Worm (Caenorhabditis elegans) whole organism, late embryonic: ENCODE data around the gene sgn-1.

ENCODE experiments used
- C38D4.7 ChIP-seq: fragments of 200-800 bp; sonication (Bioruptor generic); optimal IDR thresholded peaks from 2 replicates; lab custom pipeline; 2018; ENCODE audit warnings: mild to moderate bottlenecking, missing genetic modification characterization, moderate library complexity, missing compliant biosample characterization
- K02D7.2 ChIP-seq: sonication (generic microtip); optimal IDR thresholded peaks from 2 replicates; lab custom pipeline; 2017; ENCODE audit warnings: mild to moderate bottlenecking, missing genetic modification characterization, missing compliant biosample characterization
- Y22D7AL.16 ChIP-seq: sonication (generic microtip); optimal IDR thresholded peaks from 2 replicates; lab custom pipeline; 2016; ENCODE audit warnings: missing genetic modification characterization, missing compliant biosample characterization
- ceh-14 ChIP-seq: sonication (generic microtip); optimal IDR thresholded peaks from 2 replicates; lab custom pipeline; 2016; ENCODE audit warnings: missing genotype, missing genetic modification characterization, missing compliant biosample characterization
- ceh-18 ChIP-seq: sonication (generic microtip); optimal IDR thresholded peaks from 2 replicates; lab custom pipeline; 2016; ENCODE audit warnings: missing genetic modification characterization, missing compliant biosample characterization
- ceh-19 ChIP-seq: fragments of 200-800 bp; sonication (Bioruptor generic); optimal IDR thresholded peaks from 2 replicates; lab custom pipeline; 2018; ENCODE audit warnings: mild to moderate bottlenecking, missing genetic modification characterization, missing compliant biosample characterization
- ceh-2 ChIP-seq: sonication (generic microtip); optimal IDR thresholded peaks from 2 replicates; lab custom pipeline; 2016; ENCODE audit warnings: missing genotype, missing genetic modification characterization, missing compliant biosample characterization
- ceh-24 ChIP-seq: sonication (generic microtip); optimal IDR thresholded peaks from 2 replicates; lab custom pipeline; 2016; ENCODE audit warnings: mild to moderate bottlenecking, missing genetic modification characterization, missing compliant biosample characterization
- ceh-31 ChIP-seq: sonication (generic microtip); optimal IDR thresholded peaks from 2 replicates; lab custom pipeline; 2016; ENCODE audit warnings: missing genetic modification characterization, missing compliant biosample characterization
- ceh-48 ChIP-seq: sonication (generic microtip); optimal IDR thresholded peaks from 2 replicates; lab custom pipeline; 2016; ENCODE audit warnings: missing genetic modification characterization, inconsistent platforms, missing compliant biosample characterization
- che-1 ChIP-seq: sonication (generic microtip); optimal IDR thresholded peaks from 2 replicates; lab custom pipeline; 2016; ENCODE audit warnings: mild to moderate bottlenecking, missing genetic modification characterization, missing compliant biosample characterization
- elt-2 ChIP-seq: sonication (generic microtip); optimal IDR thresholded peaks from 2 replicates; lab custom pipeline; 2016; ENCODE audit warnings: missing genetic modification reagents, missing genetic modification characterization, missing compliant biosample characterization
- eyg-1 ChIP-seq: sonication (generic microtip); optimal IDR thresholded peaks from 2 replicates; lab custom pipeline; 2016; ENCODE audit warnings: missing genotype, missing genetic modification characterization, missing compliant biosample characterization
- fax-1 ChIP-seq: sonication (generic microtip); optimal IDR thresholded peaks from 2 replicates; lab custom pipeline; 2016; ENCODE audit warnings: missing genotype, missing genetic modification characterization, missing compliant biosample characterization
- fkh-10 ChIP-seq: fragments of 150-350 bp; optimal IDR thresholded peaks from 2 replicates; lab custom pipeline; 2014; ENCODE audit warnings: missing biosample characterization, missing genetic modification reagents, missing genetic modification characterization
- hlh-13 ChIP-seq: fragments of 200-800 bp; sonication (Bioruptor generic); optimal IDR thresholded peaks from 2 replicates; lab custom pipeline; 2018; ENCODE audit warnings: mild to moderate bottlenecking, missing genetic modification characterization, missing compliant biosample characterization
- hlh-15 ChIP-seq: sonication (generic microtip); optimal IDR thresholded peaks from 2 replicates; lab custom pipeline; 2016; ENCODE audit warnings: missing genetic modification characterization, missing compliant biosample characterization
- lin-11 ChIP-seq: fragments of 200-800 bp; sonication (Bioruptor generic); optimal IDR thresholded peaks from 2 replicates; lab custom pipeline; 2018; ENCODE audit warnings: mild to moderate bottlenecking, missing genetic modification characterization, missing compliant biosample characterization
- madf-2 ChIP-seq: sonication (generic microtip); optimal IDR thresholded peaks from 2 replicates; lab custom pipeline; 2017; ENCODE audit warnings: missing genetic modification characterization, missing compliant biosample characterization
- nfya-1 ChIP-seq: sonication (generic microtip); optimal IDR thresholded peaks from 2 replicates; lab custom pipeline; 2017; ENCODE audit warnings: missing genetic modification characterization, mild to moderate bottlenecking, missing compliant biosample characterization, antibody characterized with exemption, moderate library complexity
- nhr-11 ChIP-seq: fragments of 150-350 bp; optimal IDR thresholded peaks from 2 replicates; lab custom pipeline; 2014; ENCODE audit warnings: missing biosample characterization, missing genetic modification characterization
- nhr-232 ChIP-seq: sonication (generic microtip); optimal IDR thresholded peaks from 2 replicates; lab custom pipeline; 2016; ENCODE audit warnings: missing genetic modification characterization, missing compliant biosample characterization
- pag-3 ChIP-seq: sonication (generic microtip); optimal IDR thresholded peaks from 2 replicates; lab custom pipeline; 2016; ENCODE audit warnings: missing compliant biosample characterization, missing genetic modification characterization, borderline replicate concordance
- pha-4 ChIP-seq: fragments of 150-350 bp; optimal IDR thresholded peaks from 2 replicates; lab custom pipeline; 2018; ENCODE audit warnings: missing biosample characterization, missing genetic modification reagents, missing genetic modification characterization
- pqm-1 ChIP-seq: sonication (generic microtip); optimal IDR thresholded peaks from 2 replicates; lab custom pipeline; 2016; ENCODE audit warnings: missing genetic modification characterization, missing compliant biosample characterization
- pros-1 ChIP-seq: fragments of 150-350 bp; optimal IDR thresholded peaks from 2 replicates; lab custom pipeline; 2014; ENCODE audit warnings: missing biosample characterization, missing genetic modification reagents, missing genetic modification characterization
- ref-2 ChIP-seq: sonication (generic microtip); optimal IDR thresholded peaks from 2 replicates; lab custom pipeline; 2016; ENCODE audit warnings: missing genetic modification characterization, missing compliant biosample characterization
- sox-2 ChIP-seq: fragments of 200-800 bp; sonication (Bioruptor generic); IDR thresholded peaks from 2 replicates; pipeline ENCODE4 v1.3.6; 2022; ENCODE audit warnings: missing genetic modification reagents, missing genetic modification characterization, missing compliant biosample characterization
- tbx-7 ChIP-seq: sonication (generic microtip); optimal IDR thresholded peaks from 2 replicates; lab custom pipeline; 2016; ENCODE audit warnings: missing genotype, missing genetic modification characterization, missing compliant biosample characterization
- unc-3 ChIP-seq, 2 experiments: fragments of 200-800 bp in 1 of 2; sonication (Bioruptor generic) in 1 of 2; sonication (generic microtip) in 1 of 2; conservative IDR thresholded peaks in 1 of 2; optimal IDR thresholded peaks in 1 of 2; 2 replicates each; pipeline versions ENCODE4 v1.3.6 to Lab custom; 2016 to 2022; ENCODE audit warnings: missing compliant biosample characterization in 2 of 2, missing genetic modification characterization in 2 of 2, missing genetic modification reagents in 1 of 2
- unc-42 ChIP-seq: sonication (generic microtip); optimal IDR thresholded peaks from 2 replicates; lab custom pipeline; 2016; ENCODE audit warnings: missing genotype, missing genetic modification characterization, missing compliant biosample characterization
- unc-55 ChIP-seq: sonication (generic microtip); optimal IDR thresholded peaks from 2 replicates; lab custom pipeline; 2017; ENCODE audit warnings: missing biosample characterization, missing genetic modification reagents, missing genetic modification characterization
- zip-5 ChIP-seq: sonication (generic microtip); optimal IDR thresholded peaks from 2 replicates; lab custom pipeline; 2016; ENCODE audit warnings: missing genetic modification characterization, missing compliant biosample characterization
- ztf-16 ChIP-seq: sonication (generic microtip); optimal IDR thresholded peaks from 2 replicates; lab custom pipeline; 2017; ENCODE audit warnings: missing genetic modification characterization, missing compliant biosample characterization

The sgn-1 gene

DNA sequence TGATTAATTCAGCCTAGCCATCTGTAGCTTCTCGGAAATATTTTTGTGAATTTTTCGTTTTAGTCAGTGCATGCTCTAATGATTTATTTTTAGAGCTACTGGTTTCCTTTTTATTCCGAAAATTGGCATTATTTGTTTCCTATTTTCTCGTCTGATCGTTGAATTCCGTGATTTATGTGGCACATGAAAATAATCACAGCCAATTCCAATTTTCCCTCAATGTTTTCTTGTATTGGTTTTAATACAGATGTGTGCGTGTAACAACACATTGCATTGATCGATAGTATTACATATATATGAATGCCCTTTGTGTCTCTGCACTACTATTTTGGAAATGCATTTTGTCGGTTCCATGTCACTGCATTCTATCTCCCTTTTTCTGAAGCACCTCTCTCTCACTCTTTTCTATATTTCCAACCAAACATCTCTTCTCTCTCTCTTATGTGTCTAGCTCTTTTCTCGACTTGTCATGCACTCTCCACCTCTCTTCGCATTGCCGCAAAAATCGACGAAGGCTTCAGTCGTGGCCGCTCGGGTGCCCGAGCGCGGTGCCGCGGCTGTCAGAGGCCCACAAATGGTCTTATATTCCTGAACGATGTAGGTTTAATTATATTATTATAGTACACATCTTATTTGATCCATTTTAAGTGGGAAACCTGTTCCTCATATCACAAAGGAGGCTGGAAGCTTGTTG lies 912 bp upstream of the sgn-1 start (continued):
- TF ChIP-seq ztf-16 (tag; lab: Kevin White, UChicago): no peak
- TF ChIP-seq che-1: no peak
- no peak for TF ChIP-seq pros-1 (tag; lab: Kevin White, UChicago)
- TF ChIP-seq pag-3: no peak

DNA sequence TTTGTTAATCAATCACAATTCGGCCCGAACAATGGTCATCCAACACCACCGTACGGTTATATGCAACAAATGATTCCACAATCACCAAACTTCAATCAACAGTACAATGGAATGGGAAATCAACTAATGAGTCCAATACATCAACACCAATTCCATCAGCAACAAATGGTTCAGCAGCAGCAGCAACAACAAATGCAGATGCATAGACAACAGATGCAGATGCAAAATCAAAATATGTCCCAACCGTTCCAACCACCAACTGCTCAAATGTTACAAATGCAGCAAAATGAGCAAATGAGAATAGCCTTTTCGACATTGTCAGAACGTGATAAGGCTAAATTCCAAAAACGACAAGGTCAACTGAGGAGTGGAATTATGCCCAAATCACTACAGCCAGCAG lies 7.0 kb downstream of the sgn-1 start:
- TF ChIP-seq lin-11 (tag; lab: Kevin White, UChicago) (no peak), elt-2 (tag; lab: Kevin White, UChicago) (no peak), madf-2 (no peak), pros-1 (tag; lab: Kevin White, UChicago) (no peak), ref-2 (tag; lab: Kevin White, UChicago) (no peak), unc-3 (GFP tag; conservative IDR thresholded peaks at IDR 0.05; lab: Robert Waterston, UW) (no peak), unc-3 (tag; optimal IDR thresholded peaks at IDR 0.05; lab: Kevin White, UChicago) (no peak), pqm-1 (tag; lab: Kevin White, UChicago) (no peak), hlh-13 (no peak), ceh-18 (no peak), hlh-15 (tag; lab: Kevin White, UChicago) (no peak), ztf-16 (tag; lab: Kevin White, UChicago) (no peak), fax-1 (no peak), zip-5 (tag; lab: Kevin White, UChicago) (no peak), tbx-7 (no peak), ceh-31 (tag; lab: Kevin White, UChicago) (no peak), ceh-19 (GFP tag; lab: Kevin White, UChicago) (no peak)

DNA sequence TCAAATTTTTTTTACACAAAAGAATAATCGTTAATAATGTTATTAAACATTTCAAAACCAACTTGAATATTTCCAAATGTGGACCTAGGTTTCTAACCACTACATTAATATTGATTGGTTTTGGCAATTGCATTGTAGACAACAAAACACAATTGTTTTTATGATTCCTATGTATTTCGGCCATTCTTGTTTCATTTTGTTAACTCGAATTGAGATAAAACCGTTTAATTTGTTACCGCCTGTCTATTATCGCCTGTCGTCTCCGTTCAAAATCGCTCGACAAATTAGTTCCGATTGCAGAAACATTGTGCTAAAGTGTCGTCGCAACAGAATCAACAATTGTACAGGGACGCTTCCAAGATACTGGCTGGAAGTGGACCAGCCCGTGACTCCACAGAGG lies 12.8 kb downstream of the sgn-1 start, which contains the start of gene let-19:
let-19 (plus strand) TSS at position 301 of the 400 bp plus-strand sequence.
- no peak for TF ChIP-seq ztf-16 (tag; lab: Kevin White, UChicago)
- TF ChIP-seq pqm-1 (tag; lab: Kevin White, UChicago): no peak

DNA sequence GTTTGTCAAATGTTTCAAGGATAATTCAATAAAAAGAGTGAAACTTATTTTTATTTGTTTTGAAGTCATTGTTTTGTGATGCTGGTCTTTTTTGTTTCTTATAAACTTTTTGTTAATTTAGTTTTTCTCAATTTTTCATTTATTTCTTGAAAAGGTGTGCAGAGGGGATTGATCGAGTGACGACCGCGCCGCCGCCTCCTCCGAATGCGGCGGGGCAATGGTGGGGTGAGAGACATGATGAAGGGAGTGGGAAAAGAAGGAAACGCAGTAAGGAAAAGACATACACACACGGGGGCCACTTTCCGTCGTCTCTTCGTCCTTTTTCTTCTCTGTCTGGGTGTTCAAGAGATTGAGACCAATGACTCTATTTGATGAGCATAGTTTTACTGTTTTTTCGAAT lies 14.1 kb downstream of the sgn-1 start:
- TF ChIP-seq ceh-31 (tag; lab: Kevin White, UChicago) (peak; percentile 19), eyg-1 (tag; lab: Kevin White, UChicago) (no peak), ceh-14 (no peak), ref-2 (tag; lab: Kevin White, UChicago) (peak; percentile 18), unc-42 (tag; lab: Kevin White, UChicago) (peak; percentile 21), C38D4.7 (GFP tag; lab: Kevin White, UChicago) (no peak), nfya-1 (tag; lab: Kevin White, UChicago) (peak; percentile 53), unc-55 (GFP tag; lab: Kevin White, UChicago) (peak; percentile 1)

DNA sequence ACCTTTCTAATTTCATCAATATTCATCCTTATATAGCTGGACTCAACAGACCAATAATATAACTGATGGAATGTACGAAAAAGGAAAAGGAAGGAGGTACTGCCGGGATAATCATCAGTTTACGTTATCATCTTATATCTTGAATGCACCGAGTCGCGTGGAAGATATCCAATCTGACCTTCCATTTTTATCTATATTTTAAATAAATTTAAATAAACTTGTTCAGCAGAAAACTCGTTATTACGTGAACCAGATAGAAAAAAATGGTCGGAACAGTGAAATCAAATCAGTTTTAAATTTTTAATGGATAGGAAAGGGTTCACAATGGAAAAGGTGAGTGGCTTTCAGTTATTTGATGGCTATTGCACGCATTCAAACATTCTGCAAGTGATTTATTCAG lies 16.6 kb downstream of the sgn-1 start, which contains the start of gene pah-1:
pah-1 (minus strand) TSS at position 101 of the 400 bp plus-strand sequence.
- no peak for TF ChIP-seq ceh-48
- TF ChIP-seq K02D7.2 (tag; lab: Kevin White, UChicago): no peak
- no peak for TF ChIP-seq fkh-10 (GFP tag; lab: Kevin White, UChicago)
- no peak for TF ChIP-seq ceh-2
- no peak for TF ChIP-seq ceh-24 (tag; lab: Kevin White, UChicago)
- TF ChIP-seq, all 69 proteins: peak for 0

DNA sequence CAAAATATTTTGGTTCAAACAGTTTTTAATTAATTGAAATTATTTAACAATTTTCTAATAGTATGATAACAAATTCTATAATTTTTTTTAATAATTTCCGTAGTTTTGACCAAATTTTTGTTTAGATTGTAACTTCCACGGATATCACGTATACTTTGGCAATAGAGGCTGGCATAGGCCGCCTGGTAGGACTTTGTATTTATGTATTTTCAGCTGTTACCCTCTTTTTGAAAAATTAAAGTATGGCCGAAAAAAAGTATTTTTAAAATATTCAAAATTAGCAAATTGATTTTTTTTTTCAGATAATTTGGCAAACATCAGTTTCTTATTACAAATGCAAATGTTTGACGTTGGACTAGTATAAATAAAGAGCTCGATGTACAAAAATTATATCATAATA lies 17.0 kb downstream of the sgn-1 start, which contains the start of the genes nsph-1.1 and K08F8.15:
nsph-1.1 (plus strand) TSS at position 301 of the 400 bp plus-strand sequence.
K08F8.15 (plus strand) TSS at position 335 of the 400 bp plus-strand sequence.
- TF ChIP-seq pha-4 (tag; lab: Kevin White, UChicago) (no peak), lin-11 (tag; lab: Kevin White, UChicago) (no peak), sox-2 (GFP tag; lab: Robert Waterston, UW) (no peak), nhr-11 (tag; lab: Kevin White, UChicago) (no peak), ceh-2 (no peak), Y22D7AL.16 (tag; lab: Kevin White, UChicago) (no peak), nhr-232 (tag; lab: Kevin White, UChicago) (no peak), unc-3 (GFP tag; conservative IDR thresholded peaks at IDR 0.05; lab: Robert Waterston, UW) (no peak), unc-3 (tag; optimal IDR thresholded peaks at IDR 0.05; lab: Kevin White, UChicago) (no peak), che-1 (no peak)
